Worm (Caenorhabditis elegans): ENCODE results near the gene acr-9.

The acr-9 gene

ce11 chrX:13632245-13632644 lies 14.5 kb downstream of the acr-9 start:
- TF ChIP-seq hsf-1 (GFP tag; IDR thresholded peaks at IDR 0.05) (0 out of 2 replicates have a peak, but pooled peaks have one; percentile 34), chd-7 (tag; optimal IDR thresholded peaks at IDR 0.05) (no peak), aptf-2 (GFP tag; conservative IDR thresholded peaks at IDR 0.05) (0 out of 2 replicates have a peak, but pooled peaks have one; percentile 20), nhr-90 (tag; optimal IDR thresholded peaks at IDR 0.05) (no peak), nhr-27 (tag; optimal IDR thresholded peaks at IDR 0.05) (no peak), F22D6.2 (tag; optimal IDR thresholded peaks at IDR 0.05) (no peak)

ce11 chrX:13631122-13631672 lies 15.5 kb downstream of the acr-9 start, which contains the start of gene nlg-1:
Gene nlg-1 (minus strand): TSS chrX:13631172.
- TF ChIP-seq Y53F4B.3 (GFP tag; IDR thresholded peaks at IDR 0.05) (no peak), tbx-9 (tag; optimal IDR thresholded peaks at IDR 0.05; ENCODE audit: borderline replicate concordance) (no peak), madf-8 (GFP tag; conservative IDR thresholded peaks at IDR 0.05) (no peak), sptf-2 (GFP tag; optimal IDR thresholded peaks at IDR 0.05) (no peak), egl-18 (GFP tag; IDR thresholded peaks at IDR 0.05) (no peak)

ce11 chrX:13621628-13622027 lies 25.1 kb downstream of the acr-9 start, which contains the start of gene Y12A6A.1:
Gene Y12A6A.1 (minus strand): TSS chrX:13621728.
- TF ChIP-seq Y53F4B.3 (GFP tag; IDR thresholded peaks at IDR 0.05) (no peak), Y79H2A.3 (GFP tag; conservative IDR thresholded peaks at IDR 0.05) (no peak), ztf-18 (tag; optimal IDR thresholded peaks at IDR 0.05) (no peak), nhr-120 (GFP tag; IDR thresholded peaks at IDR 0.05) (no peak), Y95B8A.8 (GFP tag; IDR thresholded peaks at IDR 0.05) (no peak), ceh-40 (GFP tag; IDR thresholded peaks at IDR 0.05) (no peak), ztf-28 (GFP tag; IDR thresholded peaks at IDR 0.05) (no peak), lsl-1 (GFP tag; optimal IDR thresholded peaks at IDR 0.05) (no peak), Y67H2A.10 (GFP tag; conservative IDR thresholded peaks at IDR 0.05) (no peak), madf-10 (tag; optimal IDR thresholded peaks at IDR 0.05) (no peak), athp-1 (tag; optimal IDR thresholded peaks at IDR 0.05) (no peak), lin-54 (GFP tag; optimal IDR thresholded peaks at IDR 0.05) (no peak), ceh-100 (GFP tag; IDR thresholded peaks at IDR 0.05) (no peak), tbp1 (GFP tag; optimal IDR thresholded peaks at IDR 0.05) (no peak)

ce11 chrX:13618574-13618973 lies 28.1 kb downstream of the acr-9 start, which contains the start of gene nlp-53:
Gene nlp-53 (plus strand): TSS chrX:13618874.
- TF ChIP-seq him-1 (tag; optimal IDR thresholded peaks at IDR 0.05) (no peak), cebp-2 (GFP tag; IDR thresholded peaks at IDR 0.05) (no peak), cebp-1 (GFP tag; IDR thresholded peaks at IDR 0.05) (no peak), cebp-1 (tag; optimal IDR thresholded peaks at IDR 0.05) (no peak), gei-17 (GFP tag; optimal IDR thresholded peaks at IDR 0.05) (no peak), mes-4 (tag; optimal IDR thresholded peaks at IDR 0.05) (no peak), rcor-1 (GFP tag; IDR thresholded peaks at IDR 0.05) (no peak), ztf-3 (GFP tag; optimal IDR thresholded peaks at IDR 0.05) (no peak), zim-3 (tag; optimal IDR thresholded peaks at IDR 0.05) (no peak), egl-44 (GFP tag; IDR thresholded peaks at IDR 0.05) (no peak), ceh-40 (GFP tag; IDR thresholded peaks at IDR 0.05) (no peak), unc-130 (GFP tag; optimal IDR thresholded peaks at IDR 0.05) (no peak), ceh-58 (GFP tag; IDR thresholded peaks at IDR 0.05) (no peak), ceh-79 (tag; optimal IDR thresholded peaks at IDR 0.05) (no peak)
